Fruit fly (Drosophila melanogaster): Measurements from ENCODE around the gene pll.

The pll gene

DNA sequence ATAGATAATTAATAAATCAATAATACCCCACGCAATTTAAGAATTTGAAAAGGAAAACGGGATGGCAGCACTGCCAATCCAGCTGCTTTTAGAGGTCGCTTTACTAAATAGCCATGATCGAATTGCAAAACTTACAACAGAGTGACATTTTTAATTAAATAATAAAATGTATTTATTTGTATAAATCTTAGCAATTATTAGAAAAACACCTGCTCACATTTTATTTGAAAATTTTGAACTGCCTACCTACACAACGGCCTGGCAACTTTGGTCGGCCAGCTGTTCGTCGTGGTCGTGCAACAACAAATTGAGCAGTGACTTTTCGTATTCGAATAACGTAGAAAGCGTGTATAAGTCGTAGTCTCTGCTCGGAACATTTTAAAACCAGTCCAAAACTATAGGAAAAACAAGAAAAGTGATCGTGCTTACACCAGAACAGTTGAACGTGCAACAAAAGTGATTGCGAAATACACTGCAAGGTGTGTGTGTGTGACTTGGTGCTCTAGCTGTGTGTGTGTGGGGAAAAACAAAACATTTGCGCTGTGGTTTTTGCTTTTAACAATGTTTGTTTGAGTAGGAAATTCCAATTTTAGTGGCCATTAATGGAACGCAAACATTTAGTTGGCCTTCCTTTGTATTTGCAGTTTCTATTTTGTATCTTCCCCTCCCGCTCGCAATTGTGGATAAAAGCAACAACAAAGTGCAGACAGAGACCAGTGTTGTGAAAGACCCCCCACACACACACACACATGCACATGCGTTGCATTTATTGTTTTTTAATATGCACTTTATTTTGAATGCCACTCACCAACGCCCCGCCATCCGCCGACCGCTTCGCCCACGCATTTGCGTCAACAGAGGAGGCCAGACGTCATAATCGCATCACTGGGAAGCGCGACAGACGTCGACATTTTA, 21.8 kb upstream of the pll start, which contains the start of gene CG5938 (continued):
- TF ChIP-seq hth (optimal IDR thresholded peaks at IDR 0.05) = no peak
- no peak for TF ChIP-seq HLH54F (GFP tag; optimal IDR thresholded peaks at IDR 0.05)
- TF ChIP-seq inv (GFP tag; IDR thresholded peaks at IDR 0.05; ENCODE audit: partially characterized antibody) = no peak
- TF ChIP-seq CG12299 (tag; optimal IDR thresholded peaks at IDR 0.05) = no peak
- no peak for TF ChIP-seq Awh (GFP tag; IDR thresholded peaks at IDR 0.05)
- no peak for TF ChIP-seq CG33557 (GFP tag; optimal IDR thresholded peaks at IDR 0.05)
- peak; percentile 18 for TF ChIP-seq CG1602 (GFP tag; optimal IDR thresholded peaks at IDR 0.05)
- TF ChIP-seq unc-4 (GFP tag; IDR thresholded peaks at IDR 0.05; ENCODE audit: partially characterized antibody) = peak; percentile 15; the same call in 1 of the 2 replicates
- no peak for TF ChIP-seq pnt (GFP tag; optimal IDR thresholded peaks at IDR 0.05)
- no peak for TF ChIP-seq vnd (GFP tag; IDR thresholded peaks at IDR 0.05; ENCODE audit: partially characterized antibody)
- TF ChIP-seq bsh (GFP tag; optimal IDR thresholded peaks at IDR 0.05) = peak in 1 of 2 experiments; percentile 23
- TF ChIP-seq dmrt99B (tag; optimal IDR thresholded peaks at IDR 0.05) = no peak
- TF ChIP-seq grn (GFP tag; optimal IDR thresholded peaks at IDR 0.05) = no peak
- peak; percentile 1 for TF ChIP-seq CG1603 (tag; optimal IDR thresholded peaks at IDR 0.05)
- TF ChIP-seq Eip74EF (GFP tag; optimal IDR thresholded peaks at IDR 0.05) = peak in 1 of 2 experiments; percentile 12
- TF ChIP-seq zf30C (GFP tag; optimal IDR thresholded peaks at IDR 0.05) = no peak
- TF ChIP-seq CG6791 (GFP tag; IDR thresholded peaks at IDR 0.05; ENCODE audit: partially characterized antibody) = no peak
- no peak for TF ChIP-seq C15 (GFP tag; IDR thresholded peaks at IDR 0.05)
- TF ChIP-seq sna (GFP tag; IDR thresholded peaks at IDR 0.05; ENCODE audit: partially characterized antibody) = no peak
- no peak for TF ChIP-seq schlank (tag; optimal IDR thresholded peaks at IDR 0.05)
- TF ChIP-seq CG12155 (GFP tag; optimal IDR thresholded peaks at IDR 0.05) = peak; percentile 6
- 0 out of 3 replicates have a peak, but pooled peaks have one; percentile 27 for TF ChIP-seq Dbx (GFP tag; IDR thresholded peaks at IDR 0.05)
- TF ChIP-seq CG4707 (GFP tag; optimal IDR thresholded peaks at IDR 0.05) = no peak
- TF ChIP-seq psq (GFP tag; optimal IDR thresholded peaks at IDR 0.05) = no peak
- peak; percentile 55 for TF ChIP-seq H2.0 (GFP tag; IDR thresholded peaks at IDR 0.05)
- no peak for TF ChIP-seq Lhr (GFP tag; optimal IDR thresholded peaks at IDR 0.05)
- no peak for TF ChIP-seq hb (GFP tag; IDR thresholded peaks at IDR 0.05; ENCODE audit: partially characterized antibody)
- TF ChIP-seq CG12659 (GFP tag; optimal IDR thresholded peaks at IDR 0.05) = peak; percentile 35
- TF ChIP-seq ato (GFP tag; IDR thresholded peaks at IDR 0.05; ENCODE audit: partially characterized antibody) = no peak
- TF ChIP-seq Sox100B (GFP tag; optimal IDR thresholded peaks at IDR 0.05) = peak; percentile 19
- TF ChIP-seq CG16815 (GFP tag; optimal IDR thresholded peaks at IDR 0.05) = no peak
- TF ChIP-seq ci (GFP tag; IDR thresholded peaks at IDR 0.05) = 0 out of 3 replicates have a peak, but pooled peaks have one; percentile 15
- TF ChIP-seq tx (GFP tag; optimal IDR thresholded peaks at IDR 0.05) = no peak
- TF ChIP-seq Sin3A (optimal IDR thresholded peaks at IDR 0.05) = no peak
- TF ChIP-seq caup (GFP tag; optimal IDR thresholded peaks at IDR 0.05; ENCODE audit: severe bottlenecking) = no peak
- TF ChIP-seq Ssrp (tag; optimal IDR thresholded peaks at IDR 0.05) = peak; percentile 21
- TF ChIP-seq CG2129 (GFP tag; IDR thresholded peaks at IDR 0.05; ENCODE audit: partially characterized antibody) = no peak
- TF ChIP-seq luna (GFP tag; optimal IDR thresholded peaks at IDR 0.05) = no peak
- TF ChIP-seq CrebB (tag; optimal IDR thresholded peaks at IDR 0.05) = no peak
- TF ChIP-seq MBD-R2 (GFP tag; IDR thresholded peaks at IDR 0.05) = peak; percentile 38; the same call in 1 of the 2 replicates
- no peak for TF ChIP-seq trh (GFP tag; optimal IDR thresholded peaks at IDR 0.05)
- TF ChIP-seq Ets65A (GFP tag) = peak; percentile 70
- TF ChIP-seq CG11695 (GFP tag; IDR thresholded peaks at IDR 0.05) = no peak; the same call in 2 of the 3 replicates
- no peak for TF ChIP-seq CG30431 (GFP tag; optimal IDR thresholded peaks at IDR 0.05)
- peak; percentile 27 for TF ChIP-seq cato (GFP tag; optimal IDR thresholded peaks at IDR 0.05; ENCODE audit: borderline replicate concordance)
- no peak for TF ChIP-seq corto (GFP tag; optimal IDR thresholded peaks at IDR 0.05)
- TF ChIP-seq CG4617 (GFP tag; optimal IDR thresholded peaks at IDR 0.05; ENCODE audit: borderline replicate concordance) = peak; percentile 90

Measured in whole organism, embryonic.